Worm (Caenorhabditis elegans): ENCODE measurements around the gene T19C3.3.

DNA sequence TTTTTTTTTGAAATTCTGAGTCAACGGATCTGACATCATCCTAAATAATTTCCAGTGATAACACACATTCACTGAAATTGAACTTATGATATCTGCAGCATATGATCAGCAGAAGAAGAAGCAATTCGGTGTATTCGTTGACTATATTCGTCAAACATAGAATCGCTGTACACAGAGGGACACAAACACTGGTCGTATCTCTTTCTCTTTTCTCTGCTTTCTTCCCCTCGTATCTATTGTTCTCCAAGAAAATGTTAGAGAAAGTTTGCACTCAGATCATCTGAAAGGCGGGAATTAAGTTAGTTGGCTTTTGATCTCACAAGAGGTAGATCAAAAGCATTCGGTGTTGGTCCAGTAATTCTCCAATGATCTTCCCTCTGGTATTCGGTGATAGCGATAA is 36.2 kb upstream of the T19C3.3 start:
- no peak for TF ChIP-seq nhr-12 (tag; optimal IDR thresholded peaks at IDR 0.05)
- no peak for TF ChIP-seq ama-1 (optimal IDR thresholded peaks at IDR 0.05)
- TF ChIP-seq skn-1 (tag; optimal IDR thresholded peaks at IDR 0.05) = no peak
- no peak for TF ChIP-seq hlh-4 (tag; optimal IDR thresholded peaks at IDR 0.05)
- TF ChIP-seq zag-1 (tag; optimal IDR thresholded peaks at IDR 0.05) = no peak
- TF ChIP-seq ceh-82 (tag; optimal IDR thresholded peaks at IDR 0.05) = no peak
- no peak for TF ChIP-seq mdl-1 (tag; optimal IDR thresholded peaks at IDR 0.05)
